ENCODE assay signal across 1 fruit fly cellular context in the genomic region with DNA sequence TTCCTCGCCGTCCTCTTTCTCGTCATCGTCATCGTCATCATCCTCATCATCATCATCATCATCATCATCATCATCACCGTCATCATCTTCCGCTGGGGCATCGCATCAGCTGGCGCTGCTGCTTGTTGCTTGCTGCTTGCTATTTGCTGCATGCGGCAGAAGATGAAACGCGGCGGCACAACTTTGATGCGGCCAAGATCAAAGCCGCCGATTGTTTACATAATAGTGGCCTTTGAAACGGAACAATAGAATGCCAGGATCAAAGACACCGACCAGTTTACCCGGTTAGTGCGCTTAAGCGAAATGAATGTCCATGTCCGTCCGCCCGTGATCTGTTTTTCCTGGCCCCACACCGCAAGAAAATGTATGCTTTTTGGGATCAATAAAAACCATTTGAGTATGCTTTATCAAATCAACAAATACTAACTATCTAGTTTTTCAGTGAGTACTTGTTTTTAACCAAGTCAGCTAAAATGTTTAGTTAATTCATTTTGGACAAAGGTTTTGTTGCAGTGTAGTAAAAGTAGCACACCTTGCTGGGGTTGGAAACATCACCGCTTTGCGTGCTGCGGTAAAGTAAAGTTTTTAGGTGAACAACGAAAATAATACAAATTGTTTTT.
A peak's percentile ranks its signal among the peaks of the same experiment; 100 is the strongest.
TF ChIP-seq lines count a peak whose summit lies in the region.

No protein-coding gene starts in this region.

TF ChIP-seq in whole organism, embryonic, 481 proteins besides CTCF, POLR2A, EP300 and RAD21 (continued from another document):
- TF ChIP-seq CG43689 (GFP tag; IDR thresholded peaks at IDR 0.05; lab: Robert Waterston, UW) (no peak), CG1792 (GFP tag; optimal IDR thresholded peaks at IDR 0.05; lab: Kevin White, UChicago) (no peak), danr (GFP tag; IDR thresholded peaks at IDR 0.05; lab: Robert Waterston, UW) (no peak), sens (GFP tag; lab: Kevin White, UChicago) (peak; percentile 93), CG15011 (GFP tag; optimal IDR thresholded peaks at IDR 0.05; lab: Kevin White, UChicago) (no peak), CG7987 (GFP tag; optimal IDR thresholded peaks at IDR 0.05; lab: Kevin White, UChicago) (no peak), CG17361 (GFP tag; IDR thresholded peaks at IDR 0.05; lab: Robert Waterston, UW) (peak; percentile 70), Hsf (GFP tag; optimal IDR thresholded peaks at IDR 0.05; lab: Kevin White, UChicago) (peak; percentile 55), knrl (GFP tag; IDR thresholded peaks at IDR 0.05; lab: Robert Waterston, UW; ENCODE audit: partially characterized antibody) (no peak), CG13287 (GFP tag; IDR thresholded peaks at IDR 0.05; lab: Robert Waterston, UW; ENCODE audit: partially characterized antibody) (no peak), B-H2 (GFP tag; optimal IDR thresholded peaks at IDR 0.05; lab: Kevin White, UChicago) (no peak), Doc3 (GFP tag; IDR thresholded peaks at IDR 0.05; lab: Robert Waterston, UW; ENCODE audit: partially characterized antibody) (no peak), Dip3 (GFP tag; optimal IDR thresholded peaks at IDR 0.05; lab: Kevin White, UChicago) (no peak), Drgx (GFP tag; IDR thresholded peaks at IDR 0.05; lab: Robert Waterston, UW) (no peak), CG15514 (GFP tag; optimal IDR thresholded peaks at IDR 0.05; lab: Kevin White, UChicago) (no peak), Ssrp (tag; optimal IDR thresholded peaks at IDR 0.05; lab: Kevin White, UChicago) (peak; percentile 44), Rfx (GFP tag; IDR thresholded peaks at IDR 0.05; lab: Robert Waterston, UW) (no peak), cas (GFP tag; IDR thresholded peaks at IDR 0.05; lab: Robert Waterston, UW) (no peak), nerfin-1 (tag; optimal IDR thresholded peaks at IDR 0.05; lab: Kevin White, UChicago) (peak; percentile 47), CG10321 (GFP tag; IDR thresholded peaks at IDR 0.05; lab: Robert Waterston, UW) (no peak), CHES-1-like (GFP tag; optimal IDR thresholded peaks at IDR 0.05; lab: Kevin White, UChicago) (peak; percentile 22), CG9609 (GFP tag; optimal IDR thresholded peaks at IDR 0.05; lab: Kevin White, UChicago) (peak; percentile 4), CG4360 (GFP tag; IDR thresholded peaks at IDR 0.05; lab: Robert Waterston, UW) (no peak), CG16815 (GFP tag; optimal IDR thresholded peaks at IDR 0.05; lab: Kevin White, UChicago) (peak; percentile 66), CG3726 (GFP tag; IDR thresholded peaks at IDR 0.05; lab: Robert Waterston, UW) (0 out of 3 replicates have a peak, but pooled peaks have one; percentile 8), Jarid2 (GFP tag; optimal IDR thresholded peaks at IDR 0.05; lab: Kevin White, UChicago) (no peak), CG3995 (GFP tag; optimal IDR thresholded peaks at IDR 0.05; lab: Kevin White, UChicago) (no peak), CG31365 (tag; optimal IDR thresholded peaks at IDR 0.05; lab: Kevin White, UChicago) (no peak), CG7556 (GFP tag; optimal IDR thresholded peaks at IDR 0.05; lab: Kevin White, UChicago) (peak; percentile 28), CG17802 (tag; optimal IDR thresholded peaks at IDR 0.05; lab: Kevin White, UChicago) (peak; percentile 9), CG18599 (GFP tag; optimal IDR thresholded peaks at IDR 0.05; lab: Kevin White, UChicago) (no peak), sug (tag; optimal IDR thresholded peaks at IDR 0.05; lab: Kevin White, UChicago) (no peak), toy (GFP tag; IDR thresholded peaks at IDR 0.05; lab: Robert Waterston, UW) (no peak), gro (GFP tag; optimal IDR thresholded peaks at IDR 0.05; lab: Kevin White, UChicago) (no peak), Nf-YB (GFP tag; optimal IDR thresholded peaks at IDR 0.05; lab: Kevin White, UChicago) (peak; percentile 12), CG15479 (GFP tag; optimal IDR thresholded peaks at IDR 0.05; lab: Kevin White, UChicago) (no peak), Lhr (GFP tag; optimal IDR thresholded peaks at IDR 0.05; lab: Kevin White, UChicago) (no peak), sqz (GFP tag; optimal IDR thresholded peaks at IDR 0.05; lab: Kevin White, UChicago) (peak; percentile 2), CG1647 (GFP tag; optimal IDR thresholded peaks at IDR 0.05; lab: Kevin White, UChicago) (no peak), CG11398 (GFP tag; optimal IDR thresholded peaks at IDR 0.05; lab: Kevin White, UChicago) (no peak), CG13296 (GFP tag; optimal IDR thresholded peaks at IDR 0.05; lab: Kevin White, UChicago) (no peak), CG18262 (tag; optimal IDR thresholded peaks at IDR 0.05; lab: Kevin White, UChicago) (peak; percentile 76), CG3281 (GFP tag; optimal IDR thresholded peaks at IDR 0.05; lab: Kevin White, UChicago) (no peak), Bteb2 (GFP tag; optimal IDR thresholded peaks at IDR 0.05; lab: Kevin White, UChicago) (no peak), nmo (GFP tag; optimal IDR thresholded peaks at IDR 0.05; lab: Kevin White, UChicago) (peak; percentile 67), CG11456 (GFP tag; IDR thresholded peaks at IDR 0.05; lab: Robert Waterston, UW) (no peak), CG14860 (GFP tag; IDR thresholded peaks at IDR 0.05; lab: Robert Waterston, UW; ENCODE audit: partially characterized antibody) (no peak)
TF ChIP-seq in whole organism, embryonic: peak in this region for 193.
